Fruit fly (Drosophila melanogaster): ENCODE data around the gene CLIP-190.

CLIP-190 gene

dm6 chr2L:17452624-17453023 lies 68.1 kb downstream of the CLIP-190 start, which contains the start of gene CG5050:
TSS of gene CG5050 (plus strand) at chr2L:17452924.
- TF ChIP-seq chif (GFP tag; optimal IDR thresholded peaks at IDR 0.05) (no peak), CG12769 (tag; optimal IDR thresholded peaks at IDR 0.05) (no peak), HLH4C (GFP tag; IDR thresholded peaks at IDR 0.05; ENCODE audit: partially characterized antibody) (no peak), D19B (GFP tag; optimal IDR thresholded peaks at IDR 0.05) (no peak), Abd-B (GFP tag; optimal IDR thresholded peaks at IDR 0.05) (no peak), CG8944 (GFP tag; optimal IDR thresholded peaks at IDR 0.05) (no peak), pzg (GFP tag; optimal IDR thresholded peaks at IDR 0.05) (no peak), salm (tag; optimal IDR thresholded peaks at IDR 0.05) (no peak), CG4328 (GFP tag; optimal IDR thresholded peaks at IDR 0.05) (no peak)

dm6 chr2L:17455823-17456222 lies 71.3 kb downstream of the CLIP-190 start, which contains the start of gene SPH93:
TSS of gene SPH93 (minus strand) at chr2L:17455923.
- TF ChIP-seq CG15696 (tag; optimal IDR thresholded peaks at IDR 0.05) (no peak), CG32532 (GFP tag; IDR thresholded peaks at IDR 0.05) (no peak), sna (GFP tag; IDR thresholded peaks at IDR 0.05; ENCODE audit: partially characterized antibody) (no peak), Taf1 (GFP tag; IDR thresholded peaks at IDR 0.05) (no peak), CG34376 (GFP tag; optimal IDR thresholded peaks at IDR 0.05) (no peak), MESR4 (GFP tag; optimal IDR thresholded peaks at IDR 0.05) (no peak), gsb (GFP tag; IDR thresholded peaks at IDR 0.05) (no peak), CG12155 (GFP tag; optimal IDR thresholded peaks at IDR 0.05) (no peak), Rfx (GFP tag; IDR thresholded peaks at IDR 0.05) (no peak), CG12071 (GFP tag; optimal IDR thresholded peaks at IDR 0.05) (no peak), z (GFP tag; IDR thresholded peaks at IDR 0.05) (no peak), CG6654 (GFP tag; optimal IDR thresholded peaks at IDR 0.05) (no peak)

dm6 chr2L:17457944-17458343 lies 73.4 kb downstream of the CLIP-190 start, which contains the start of gene CG18563:
TSS of gene CG18563 (minus strand) at chr2L:17458044.
- TF ChIP-seq CG14014 (GFP tag; IDR thresholded peaks at IDR 0.05): no peak
- TF ChIP-seq gem (tag; optimal IDR thresholded peaks at IDR 0.05): no peak
